Worm (Caenorhabditis elegans): ENCODE data around the gene bub-3.

Gene bub-3

ce11 chrII:13711493-13712055, 14.3 kb upstream of the bub-3 start (continued):
- no peak for TF ChIP-seq tra-1 (GFP tag; IDR thresholded peaks at IDR 0.05)
- no peak for TF ChIP-seq nhr-77 (tag; optimal IDR thresholded peaks at IDR 0.05)
- TF ChIP-seq egl-27 (tag; optimal IDR thresholded peaks at IDR 0.05), result no peak

ce11 chrII:13713239-13713638, 12.6 kb upstream of the bub-3 start:
- TF ChIP-seq F10B5.3 (tag; optimal IDR thresholded peaks at IDR 0.05), result no peak
- no peak for TF ChIP-seq nhr-25 (tag; optimal IDR thresholded peaks at IDR 0.05; ENCODE audit: borderline replicate concordance, insufficient read depth)
- no peak for TF ChIP-seq lin-1 (GFP tag; IDR thresholded peaks at IDR 0.05)
- no peak for TF ChIP-seq T20F7.1 (GFP tag; optimal IDR thresholded peaks at IDR 0.05)
- no peak for TF ChIP-seq lin-39 (tag; optimal IDR thresholded peaks at IDR 0.05)
- TF ChIP-seq lin-13 (GFP tag; optimal IDR thresholded peaks at IDR 0.05), result no peak
- peak in 1 of 2 experiments; percentile 93 for TF ChIP-seq unc-62 (GFP tag; optimal IDR thresholded peaks at IDR 0.05 in 1 of 2)
- TF ChIP-seq unc-62 (tag; optimal IDR thresholded peaks at IDR 0.05), result no peak
- no peak for TF ChIP-seq nhr-76 (tag; optimal IDR thresholded peaks at IDR 0.05)

- peak in 1 of 2 experiments; percentile 67 for TF ChIP-seq unc-62 (GFP tag; optimal IDR thresholded peaks at IDR 0.05 in 1 of 2)
- TF ChIP-seq unc-62 (tag; optimal IDR thresholded peaks at IDR 0.05), result no peak
- no peak for TF ChIP-seq hif-1 (tag; optimal IDR thresholded peaks at IDR 0.05)
- TF ChIP-seq lin-1 (GFP tag; IDR thresholded peaks at IDR 0.05), result no peak
These were observed 10.5 kb upstream of the bub-3 start for ce11 chrII:13715333-13715732.

ce11 chrII:13715733-13716132, 10.1 kb upstream of the bub-3 start, which contains the start of gene zipt-2.3:
zipt-2.3 (minus strand) TSS chrII:13715879.
- TF ChIP-seq pqm-1 (tag; optimal IDR thresholded peaks at IDR 0.05), result peak; percentile 93
- peak; percentile 63; the same call in 1 of the 2 replicates for TF ChIP-seq dmd-6 (GFP tag; IDR thresholded peaks at IDR 0.05)
- peak; percentile 62 for TF ChIP-seq dve-1 (tag; optimal IDR thresholded peaks at IDR 0.05; ENCODE audit: insufficient read depth)
- TF ChIP-seq nhr-28 (tag; optimal IDR thresholded peaks at IDR 0.05), result peak; percentile 62
- TF ChIP-seq php-3 (GFP tag; IDR thresholded peaks at IDR 0.05), result peak; percentile 45; the same call in 1 of the 2 replicates
- peak; percentile 9 for TF ChIP-seq hlh-11 (tag; optimal IDR thresholded peaks at IDR 0.05)
- TF ChIP-seq daf-16 (GFP tag; optimal IDR thresholded peaks at IDR 0.05), result no peak
- peak; percentile 56 for TF ChIP-seq daf-16 (tag; optimal IDR thresholded peaks at IDR 0.05)
- TF ChIP-seq egl-27 (tag; optimal IDR thresholded peaks at IDR 0.05), result no peak
- no peak for TF ChIP-seq madf-5 (GFP tag; IDR thresholded peaks at IDR 0.05)
- TF ChIP-seq D1046.2 (GFP tag; IDR thresholded peaks at IDR 0.05), result no peak

- TF ChIP-seq skn-1 (tag; optimal IDR thresholded peaks at IDR 0.05), result no peak
- TF ChIP-seq mep-1 (tag; optimal IDR thresholded peaks at IDR 0.05), result no peak
- no peak for TF ChIP-seq daf-8 (GFP tag; IDR thresholded peaks at IDR 0.05)
- TF ChIP-seq nhr-6 (tag; optimal IDR thresholded peaks at IDR 0.05), result no peak
- TF ChIP-seq F49E8.2 (tag; optimal IDR thresholded peaks at IDR 0.05; ENCODE audit: borderline replicate concordance), result peak; percentile 73
- no peak for TF ChIP-seq nhr-42 (GFP tag; IDR thresholded peaks at IDR 0.05)
- no peak for TF ChIP-seq ceh-62 (tag; optimal IDR thresholded peaks at IDR 0.05)
- TF ChIP-seq jun-1 (tag; optimal IDR thresholded peaks at IDR 0.05), result no peak
- no peak for TF ChIP-seq ceh-32 (tag; optimal IDR thresholded peaks at IDR 0.05; ENCODE audit: poor library complexity)
- TF ChIP-seq tra-1 (GFP tag; IDR thresholded peaks at IDR 0.05), result no peak
- no peak for TF ChIP-seq ZK337.2 (GFP tag; IDR thresholded peaks at IDR 0.05)
- peak; percentile 98 for TF ChIP-seq ceh-28 (tag; optimal IDR thresholded peaks at IDR 0.05)
- TF ChIP-seq nhr-28 (tag; optimal IDR thresholded peaks at IDR 0.05), result no peak
- TF ChIP-seq Y48G9A.11 (GFP tag; IDR thresholded peaks at IDR 0.05), result 0 out of 2 replicates have a peak, but pooled peaks have one; percentile 26
- peak; percentile 13; the same call in 1 of the 2 replicates for TF ChIP-seq dmd-6 (GFP tag; IDR thresholded peaks at IDR 0.05)
- no peak for TF ChIP-seq zfp-3 (GFP tag; conservative IDR thresholded peaks at IDR 0.05)
- peak; percentile 58; the same call in 1 of the 2 replicates for TF ChIP-seq egl-43 (GFP tag; IDR thresholded peaks at IDR 0.05)
- TF ChIP-seq snpc-1.2 (GFP tag; IDR thresholded peaks at IDR 0.05), result 0 out of 2 replicates have a peak, but pooled peaks have one; percentile 52
- no peak for TF ChIP-seq nhr-48 (tag; optimal IDR thresholded peaks at IDR 0.05)
These were observed 8.2 kb upstream of the bub-3 start for ce11 chrII:13717393-13718367.

Data from whole organism, L4 larva.